Worm (Caenorhabditis elegans) whole organism, L4/young adult: Measurements from ENCODE around the gene srg-4.

Experiments used
- W03F9.2 ChIP-seq: fragments of 150-350 bp; optimal IDR thresholded peaks from 2 replicates; lab custom pipeline; 2014; ENCODE audit warnings: missing biosample characterization, missing genetic modification characterization
- dao-5 ChIP-seq: sonication (generic microtip); optimal IDR thresholded peaks from 2 replicates; lab custom pipeline; 2016; ENCODE audit warnings: missing genotype, missing genetic modification characterization, moderate library complexity, missing compliant biosample characterization
- him-1 ChIP-seq: sonication (generic microtip); optimal IDR thresholded peaks from 2 replicates; lab custom pipeline; 2016; ENCODE audit warnings: missing genotype, missing genetic modification reagents, missing genetic modification characterization, missing compliant biosample characterization

DNA sequence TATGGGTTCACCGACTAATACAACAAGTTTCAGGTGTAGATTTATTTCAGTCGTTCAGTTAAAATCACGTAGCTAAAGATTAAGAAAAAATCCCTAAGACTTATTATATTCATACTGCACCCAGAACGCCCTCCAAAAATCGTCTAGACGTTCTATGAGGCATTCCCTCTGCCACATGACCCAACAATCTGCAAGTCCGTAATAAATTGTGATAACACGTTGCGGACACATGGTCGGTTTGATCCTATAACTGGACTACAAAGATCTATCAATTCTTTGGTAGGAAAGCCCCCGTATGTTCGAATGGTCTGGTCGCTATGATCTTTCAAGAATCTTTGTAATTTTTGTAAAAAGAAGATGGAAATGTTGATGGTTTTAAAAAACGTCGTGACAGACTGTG lies 45.9 kb downstream of the srg-4 start:
- no peak for TF ChIP-seq him-1 (tag; lab: Kevin White, UChicago)
- no peak for TF ChIP-seq W03F9.2 (tag; lab: Kevin White, UChicago)
- no peak for TF ChIP-seq dao-5
